Worm (Caenorhabditis elegans) whole organism, L2 larva: ENCODE data around the gene R02D5.7.

Source experiments
- blmp-1 ChIP-seq: sonication (generic microtip); optimal IDR thresholded peaks from 2 replicates; lab custom pipeline; 2017; ENCODE audit warnings: missing genetic modification characterization, mild to moderate bottlenecking, missing compliant biosample characterization, antibody characterized with exemption, moderate library complexity; ENCODE audit not compliant: insufficient read depth
- egl-27 ChIP-seq: sonication (generic microtip); optimal IDR thresholded peaks from 3 replicates; lab custom pipeline; 2017; ENCODE audit warnings: missing biosample characterization, missing genetic modification reagents, missing genetic modification characterization
- elt-3 ChIP-seq: sonication (generic microtip); optimal IDR thresholded peaks from 2 replicates; lab custom pipeline; 2017; ENCODE audit warnings: missing biosample characterization, missing genetic modification characterization
- mdl-1 ChIP-seq, 2 experiments: fragments of 150-350 bp in 1 of 2; sonication (generic microtip) in 1 of 2; optimal IDR thresholded peaks; 2 replicates each; lab custom pipeline; 2017; ENCODE audit warnings: missing biosample characterization in 2 of 2, missing genetic modification characterization in 2 of 2
- nhr-10 ChIP-seq: sonication (generic microtip); optimal IDR thresholded peaks from 2 replicates; lab custom pipeline; 2017; ENCODE audit warnings: missing biosample characterization, missing genetic modification characterization
- nhr-237 ChIP-seq: fragments of 150-350 bp; optimal IDR thresholded peaks from 2 replicates; lab custom pipeline; 2014; ENCODE audit warnings: missing biosample characterization, missing genetic modification characterization
- nhr-6 ChIP-seq: fragments of 150-350 bp; optimal IDR thresholded peaks from 2 replicates; lab custom pipeline; 2014; ENCODE audit warnings: missing biosample characterization, missing genetic modification characterization
- nhr-77 ChIP-seq: fragments of 150-350 bp; optimal IDR thresholded peaks from 2 replicates; lab custom pipeline; 2014; ENCODE audit warnings: missing biosample characterization, missing genetic modification characterization
- unc-39 ChIP-seq: fragments of 150-350 bp; optimal IDR thresholded peaks from 2 replicates; lab custom pipeline; 2014; ENCODE audit warnings: missing biosample characterization, missing genetic modification characterization
- zag-1 ChIP-seq: fragments of 150-350 bp; optimal IDR thresholded peaks from 2 replicates; lab custom pipeline; 2014; ENCODE audit warnings: missing biosample characterization, missing genetic modification characterization

DNA sequence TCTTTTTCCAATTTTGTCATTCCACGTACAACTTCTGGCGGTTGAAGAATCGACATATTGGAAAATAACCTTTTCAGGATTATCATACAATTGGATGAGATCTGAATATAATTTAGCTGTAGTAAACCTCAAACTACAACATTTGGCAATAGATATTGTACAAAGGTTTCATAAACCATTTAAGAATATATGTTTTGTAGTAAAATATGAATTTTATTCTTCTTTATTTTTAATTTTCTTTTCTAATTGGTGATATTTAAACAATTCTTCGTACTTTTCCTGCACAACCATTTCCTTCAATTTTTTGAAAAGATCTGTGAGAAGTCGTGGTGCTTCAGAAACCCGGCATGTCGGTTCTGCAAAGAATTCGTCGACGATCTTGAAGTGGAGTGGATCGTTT lies 39.7 kb upstream of the R02D5.7 start, which contains the start of gene C53A5.17:
- TF ChIP-seq nhr-10 (tag; lab: Kevin White, UChicago) (no peak), mdl-1 (tag; optimal IDR thresholded peaks at IDR 0.05; lab: Kevin White, UChicago) (no peak), nhr-77 (tag; lab: Kevin White, UChicago) (no peak), egl-27 (tag; lab: Kevin White, UChicago) (no peak), nhr-237 (tag; lab: Kevin White, UChicago) (no peak), zag-1 (no peak), blmp-1 (no peak), nhr-6 (tag; lab: Kevin White, UChicago) (no peak), elt-3 (no peak), unc-39 (no peak)
